Worm (Caenorhabditis elegans) whole organism, young adult: ENCODE results near the gene K01G5.10.

Experiments used
- C06A6.2 ChIP-seq: fragments of 200-800 bp; sonication (Bioruptor generic); conservative IDR thresholded peaks from 2 replicates; pipeline ENCODE4 v1.3.6; 2022; ENCODE audit warnings: missing genetic modification characterization, missing compliant biosample characterization
- F33H1.4 ChIP-seq: fragments of 200-800 bp; sonication (Bioruptor generic); IDR thresholded peaks from 2 replicates; pipeline ENCODE4 v1.3.6; 2022; ENCODE audit warnings: missing genetic modification reagents, missing genetic modification characterization, missing compliant biosample characterization
- F39B2.1 ChIP-seq: fragments of 200-800 bp; sonication (Bioruptor generic); IDR thresholded peaks from 2 replicates; pipeline ENCODE4 v1.3.6; 2022; ENCODE audit warnings: missing genetic modification reagents, missing genetic modification characterization, missing compliant biosample characterization
- F55B11.4 ChIP-seq: sonication (generic microtip); optimal IDR thresholded peaks from 2 replicates; lab custom pipeline; 2016; ENCODE audit warnings: missing compliant biosample characterization, missing genetic modification characterization, borderline replicate concordance; ENCODE audit not compliant: insufficient read depth
- F57A8.1 ChIP-seq: fragments of 200-800 bp; sonication (Bioruptor generic); optimal IDR thresholded peaks from 2 replicates; lab custom pipeline; 2018; ENCODE audit warnings: mild to moderate bottlenecking, missing genetic modification characterization, moderate library complexity, missing compliant biosample characterization
- Y53F4B.3 ChIP-seq: fragments of 200-800 bp; sonication (Bioruptor generic); IDR thresholded peaks from 2 replicates; pipeline ENCODE4 v1.3.6; 2022; ENCODE audit warnings: missing genetic modification reagents, missing genetic modification characterization, missing compliant biosample characterization
- Y56A3A.18 ChIP-seq: fragments of 200-800 bp; sonication (Bioruptor generic); IDR thresholded peaks from 2 replicates; pipeline ENCODE4 v1.3.6; 2022; ENCODE audit warnings: missing genetic modification reagents, missing genetic modification characterization, missing compliant biosample characterization
- Y67H2A.10 ChIP-seq: fragments of 200-800 bp; sonication (Bioruptor generic); conservative IDR thresholded peaks from 2 replicates; pipeline ENCODE4 v1.3.6; 2022; ENCODE audit warnings: missing genetic modification reagents, missing genetic modification characterization, missing compliant biosample characterization
- Y95B8A.8 ChIP-seq: fragments of 200-800 bp; sonication (Bioruptor generic); IDR thresholded peaks from 2 replicates; pipeline ENCODE4 v1.3.6; 2022; ENCODE audit warnings: missing genetic modification reagents, missing genetic modification characterization, missing compliant biosample characterization
- ZK185.1 ChIP-seq: sonication (generic microtip); optimal IDR thresholded peaks from 2 replicates; lab custom pipeline; 2016; ENCODE audit warnings: mild to moderate bottlenecking, missing genetic modification characterization, missing compliant biosample characterization; ENCODE audit not compliant: poor library complexity, severe bottlenecking
- akir-1 ChIP-seq: fragments of 200-800 bp; sonication (Bioruptor generic); optimal IDR thresholded peaks from 2 replicates; lab custom pipeline; 2018; ENCODE audit warnings: mild to moderate bottlenecking, missing genetic modification characterization, moderate library complexity, missing compliant biosample characterization
- ama-1 ChIP-seq, 3 experiments: fragments of 150-350 bp in 1 of 3; sonication (generic microtip) in 2 of 3; optimal IDR thresholded peaks; 2 replicates each; lab custom pipeline; 2014 to 2018; ENCODE audit warnings: missing biosample characterization in 2 of 3, missing genetic modification characterization in 2 of 3, missing genetic modification reagents in 2 of 3
- attf-3 ChIP-seq: fragments of 200-800 bp; sonication (Bioruptor generic); conservative IDR thresholded peaks from 2 replicates; pipeline ENCODE4 v1.3.6; 2022; ENCODE audit warnings: missing genetic modification reagents, missing genetic modification characterization, missing compliant biosample characterization
- bed-1 ChIP-seq: fragments of 200-800 bp; sonication (Bioruptor generic); IDR thresholded peaks from 2 replicates; pipeline ENCODE4 v1.3.6; 2022; ENCODE audit warnings: missing genetic modification reagents, missing genetic modification characterization, missing compliant biosample characterization
- bed-2 ChIP-seq: fragments of 200-800 bp; sonication (Bioruptor generic); IDR thresholded peaks from 2 replicates; pipeline ENCODE4 v1.3.6; 2022; ENCODE audit warnings: missing genetic modification reagents, missing genetic modification characterization, missing compliant biosample characterization
- ceh-100 ChIP-seq: fragments of 200-800 bp; sonication (Bioruptor generic); IDR thresholded peaks from 2 replicates; pipeline ENCODE4 v1.3.6; 2022; ENCODE audit warnings: missing genetic modification reagents, missing genetic modification characterization, missing compliant biosample characterization
- ceh-58 ChIP-seq: fragments of 200-800 bp; sonication (Bioruptor generic); IDR thresholded peaks from 2 replicates; pipeline ENCODE4 v1.3.6; 2022; ENCODE audit warnings: missing genetic modification characterization, missing compliant biosample characterization
- ceh-91 ChIP-seq: fragments of 200-800 bp; sonication (Bioruptor generic); IDR thresholded peaks from 2 replicates; pipeline ENCODE4 v1.3.6; 2022; ENCODE audit warnings: missing genetic modification reagents, missing genetic modification characterization, missing compliant biosample characterization
- dox-1 ChIP-seq: fragments of 200-800 bp; sonication (Bioruptor generic); IDR thresholded peaks from 2 replicates; pipeline ENCODE4 v1.3.6; 2022; ENCODE audit warnings: missing genetic modification reagents, missing genetic modification characterization, missing compliant biosample characterization
- dpl-1 ChIP-seq: fragments of 150-350 bp; optimal IDR thresholded peaks from 2 replicates; lab custom pipeline; 2014; ENCODE audit warnings: missing biosample characterization, missing genetic modification reagents, missing genetic modification characterization
- efl-1 ChIP-seq: fragments of 150-350 bp; optimal IDR thresholded peaks from 2 replicates; lab custom pipeline; 2014; ENCODE audit warnings: missing biosample characterization, missing genetic modification reagents, missing genetic modification characterization
- egl-18 ChIP-seq: fragments of 200-800 bp; sonication (Bioruptor generic); IDR thresholded peaks from 2 replicates; pipeline ENCODE4 v1.3.6; 2022; ENCODE audit warnings: missing genetic modification reagents, missing genetic modification characterization, missing compliant biosample characterization
- ekl-4 ChIP-seq: fragments of 200-800 bp; sonication (Bioruptor generic); IDR thresholded peaks from 2 replicates; pipeline ENCODE4 v1.3.6; 2022; ENCODE audit warnings: missing genetic modification reagents, missing genetic modification characterization, missing compliant biosample characterization
- ets-4 ChIP-seq: fragments of 200-800 bp; sonication (Bioruptor generic); optimal IDR thresholded peaks from 2 replicates; lab custom pipeline; 2018; ENCODE audit warnings: mild to moderate bottlenecking, missing genetic modification characterization, missing compliant biosample characterization
- gei-17 ChIP-seq: fragments of 200-800 bp; sonication (Bioruptor generic); optimal IDR thresholded peaks from 2 replicates; lab custom pipeline; 2018; ENCODE audit warnings: mild to moderate bottlenecking, missing genetic modification characterization, missing compliant biosample characterization
- hlh-12 ChIP-seq: sonication (generic microtip); optimal IDR thresholded peaks from 2 replicates; lab custom pipeline; 2016; ENCODE audit warnings: missing genetic modification characterization, missing compliant biosample characterization
- hmg-1.2 ChIP-seq: fragments of 200-800 bp; sonication (Bioruptor generic); IDR thresholded peaks from 2 replicates; pipeline ENCODE4 v1.3.6; 2022; ENCODE audit warnings: missing genetic modification reagents, missing genetic modification characterization, missing compliant biosample characterization
- hmg-20 ChIP-seq: fragments of 200-800 bp; sonication (Bioruptor generic); IDR thresholded peaks from 2 replicates; pipeline ENCODE4 v1.3.6; 2022; ENCODE audit warnings: missing genetic modification reagents, missing genetic modification characterization, missing compliant biosample characterization
- let-526 ChIP-seq: fragments of 200-800 bp; sonication (Bioruptor generic); IDR thresholded peaks from 2 replicates; pipeline ENCODE4 v1.3.6; 2022; ENCODE audit warnings: missing genetic modification reagents, missing genetic modification characterization, missing compliant biosample characterization
- lin-54 ChIP-seq: fragments of 200-800 bp; sonication (Bioruptor generic); optimal IDR thresholded peaks from 2 replicates; lab custom pipeline; 2018; ENCODE audit warnings: mild to moderate bottlenecking, missing genetic modification characterization, missing compliant biosample characterization
- lsl-1 ChIP-seq: fragments of 200-800 bp; sonication (Bioruptor generic); optimal IDR thresholded peaks from 2 replicates; lab custom pipeline; 2018; ENCODE audit warnings: mild to moderate bottlenecking, missing genetic modification characterization, moderate library complexity, missing compliant biosample characterization
- mcd-1 ChIP-seq: fragments of 200-800 bp; sonication (Bioruptor generic); IDR thresholded peaks from 2 replicates; pipeline ENCODE4 v1.3.6; 2022; ENCODE audit warnings: missing genetic modification reagents, missing genetic modification characterization, missing compliant biosample characterization
- nfya-1 ChIP-seq: sonication (generic microtip); optimal IDR thresholded peaks from 2 replicates; lab custom pipeline; 2017; ENCODE audit warnings: antibody characterized with exemption, missing compliant biosample characterization, missing genetic modification characterization, borderline replicate concordance; ENCODE audit not compliant: insufficient read depth
- nfyb-1 ChIP-seq: fragments of 200-800 bp; sonication (Bioruptor generic); IDR thresholded peaks from 2 replicates; pipeline ENCODE4 v1.3.6; 2022; ENCODE audit warnings: missing genetic modification reagents, missing genetic modification characterization, missing compliant biosample characterization
- nhr-179 ChIP-seq: sonication (generic microtip); optimal IDR thresholded peaks from 2 replicates; lab custom pipeline; 2016; ENCODE audit warnings: mild to moderate bottlenecking, missing genetic modification characterization, missing compliant biosample characterization
- nhr-80 ChIP-seq: sonication (generic microtip); optimal IDR thresholded peaks from 2 replicates; lab custom pipeline; 2016; ENCODE audit warnings: missing genetic modification characterization, missing compliant biosample characterization
- pha-4 ChIP-seq: fragments of 150-350 bp; sonication (generic microtip); optimal IDR thresholded peaks from 2 replicates; lab custom pipeline; 2014; ENCODE audit warnings: missing biosample characterization, missing genetic modification reagents, missing genetic modification characterization
- rcor-1 ChIP-seq: fragments of 200-800 bp; sonication (Bioruptor generic); IDR thresholded peaks from 2 replicates; pipeline ENCODE4 v1.3.6; 2022; ENCODE audit warnings: missing genetic modification reagents, missing genetic modification characterization, missing compliant biosample characterization
- rpc-1 ChIP-seq, 2 experiments: fragments of 150-350 bp in 1 of 2; sonication (generic microtip) in 1 of 2; optimal IDR thresholded peaks; 2 replicates each; lab custom pipeline; 2014 to 2018; ENCODE audit warnings: missing biosample characterization in 1 of 2, missing genetic modification characterization in 1 of 2, missing genetic modification reagents in 1 of 2, missing genotype in 1 of 2
- snpc-1.3 ChIP-seq: sonication (generic microtip); optimal IDR thresholded peaks from 2 replicates; lab custom pipeline; 2017; ENCODE audit warnings: missing genetic modification characterization, mild to moderate bottlenecking, missing compliant biosample characterization, antibody characterized with exemption, moderate library complexity, missing genotype, missing genetic modification reagents; ENCODE audit not compliant: insufficient read depth
- tlf-1 ChIP-seq: fragments of 200-800 bp; sonication (Bioruptor generic); optimal IDR thresholded peaks from 2 replicates; lab custom pipeline; 2018; ENCODE audit warnings: mild to moderate bottlenecking, missing genetic modification characterization, missing compliant biosample characterization
- unc-62 ChIP-seq: fragments of 150-350 bp; optimal IDR thresholded peaks from 2 replicates; lab custom pipeline; 2014; ENCODE audit warnings: missing biosample characterization, missing genetic modification reagents, missing genetic modification characterization
- zfh-2 ChIP-seq: fragments of 200-800 bp; sonication (Bioruptor generic); conservative IDR thresholded peaks from 2 replicates; pipeline ENCODE4 v1.3.6; 2022; ENCODE audit warnings: missing genetic modification reagents, missing genetic modification characterization, missing compliant biosample characterization
- ztf-18 ChIP-seq: sonication (generic microtip); optimal IDR thresholded peaks from 2 replicates; lab custom pipeline; 2016; ENCODE audit warnings: missing genotype, mild to moderate bottlenecking, missing genetic modification characterization, missing compliant biosample characterization

Gene K01G5.10

ce11 chrIII:10721056-10721455 is 37.3 kb downstream of the K01G5.10 start:
- TF ChIP-seq ceh-58 (GFP tag; lab: Robert Waterston, UW) (no peak), efl-1 (GFP tag; lab: Kevin White, UChicago) (peak; percentile 47), pha-4 (tag; lab: Kevin White, UChicago) (no peak), F33H1.4 (GFP tag; lab: Robert Waterston, UW) (0 out of 2 replicates have a peak, but pooled peaks have one; percentile 7), F39B2.1 (GFP tag; lab: Robert Waterston, UW) (no peak), ceh-100 (GFP tag; lab: Robert Waterston, UW) (peak; percentile 35; the same call in 1 of the 2 replicates), lin-54 (GFP tag; lab: Kevin White, UChicago) (peak; percentile 46), Y56A3A.18 (GFP tag; lab: Robert Waterston, UW) (no peak), dpl-1 (GFP tag; lab: Kevin White, UChicago) (peak; percentile 39), Y67H2A.10 (GFP tag; lab: Robert Waterston, UW) (no peak), C06A6.2 (GFP tag; lab: Robert Waterston, UW) (no peak), egl-18 (GFP tag; lab: Robert Waterston, UW) (no peak), lsl-1 (GFP tag; lab: Kevin White, UChicago) (peak; percentile 18)

- TF ChIP-seq ama-1 (optimal IDR thresholded peaks at IDR 0.05; lab: Kevin White, UChicago) (no peak), ama-1 (GFP tag; optimal IDR thresholded peaks at IDR 0.05; lab: Kevin White, UChicago) (no peak), hmg-1.2 (GFP tag; lab: Robert Waterston, UW) (peak; percentile 92), gei-17 (GFP tag; lab: Kevin White, UChicago) (peak; percentile 37), nfya-1 (tag; lab: Kevin White, UChicago) (no peak), ztf-18 (tag; lab: Kevin White, UChicago) (peak; percentile 44), efl-1 (GFP tag; lab: Kevin White, UChicago) (peak; percentile 17), snpc-1.3 (no peak), pha-4 (tag; lab: Kevin White, UChicago) (no peak), tlf-1 (GFP tag; lab: Kevin White, UChicago) (peak; percentile 57), Y67H2A.10 (GFP tag; lab: Robert Waterston, UW) (peak; percentile 61; the same call in 1 of the 2 replicates), Y56A3A.18 (GFP tag; lab: Robert Waterston, UW) (0 out of 2 replicates have a peak, but pooled peaks have one; percentile 19), ZK185.1 (tag; lab: Kevin White, UChicago) (peak; percentile 42), mcd-1 (peak; percentile 72), ceh-91 (GFP tag; lab: Robert Waterston, UW) (no peak), F33H1.4 (GFP tag; lab: Robert Waterston, UW) (no peak; the same call in 1 of the 2 replicates), dox-1 (GFP tag; lab: Robert Waterston, UW) (peak; percentile 88), zfh-2 (GFP tag; lab: Robert Waterston, UW) (peak; percentile 95), akir-1 (GFP tag; lab: Kevin White, UChicago) (no peak), attf-3 (GFP tag; lab: Robert Waterston, UW) (no peak), Y53F4B.3 (GFP tag; lab: Robert Waterston, UW) (no peak), bed-1 (GFP tag; lab: Robert Waterston, UW) (no peak), unc-62 (GFP tag; lab: Kevin White, UChicago) (no peak), nfyb-1 (GFP tag; lab: Robert Waterston, UW) (peak; percentile 86), ekl-4 (GFP tag; lab: Robert Waterston, UW) (peak; percentile 78), egl-18 (GFP tag; lab: Robert Waterston, UW) (no peak), rcor-1 (GFP tag; lab: Robert Waterston, UW) (peak; percentile 68), lin-54 (GFP tag; lab: Kevin White, UChicago) (peak; percentile 62), F57A8.1 (no peak), hmg-20 (GFP tag; lab: Robert Waterston, UW) (no peak), Y95B8A.8 (0 out of 2 replicates have a peak, but pooled peaks have one; percentile 25), ets-4 (GFP tag; lab: Kevin White, UChicago) (peak; percentile 8), rpc-1 (optimal IDR thresholded peaks at IDR 0.05; lab: Kevin White, UChicago) (no peak), rpc-1 (tag; optimal IDR thresholded peaks at IDR 0.05; lab: Kevin White, UChicago) (no peak), F55B11.4 (tag; lab: Kevin White, UChicago) (no peak), nhr-179 (tag; lab: Kevin White, UChicago) (no peak), bed-2 (GFP tag; lab: Robert Waterston, UW) (no peak), nhr-80 (tag; lab: Kevin White, UChicago) (peak; percentile 95), let-526 (GFP tag; lab: Robert Waterston, UW) (no peak), hlh-12 (tag; lab: Kevin White, UChicago) (no peak), F39B2.1 (GFP tag; lab: Robert Waterston, UW) (no peak)
Measured at ce11 chrIII:10720170-10720569, 38.2 kb downstream of the K01G5.10 start.
